Worm (Caenorhabditis elegans) whole organism, mixed stage, embryonic: ENCODE results near the gene lido-8.

Source experiments
- M03D4.4 ChIP-seq: sonication (generic microtip); optimal IDR thresholded peaks from 2 replicates; lab custom pipeline; 2017; ENCODE audit warnings: mild to moderate bottlenecking, missing genetic modification characterization, missing compliant biosample characterization
- bed-3 ChIP-seq: fragments of 200-800 bp; sonication (Bioruptor generic); optimal IDR thresholded peaks from 3 replicates; lab custom pipeline; 2018; ENCODE audit warnings: mild to moderate bottlenecking, missing genetic modification characterization, moderate library complexity, missing compliant biosample characterization
- blmp-1 ChIP-seq: fragments of 150-350 bp; optimal IDR thresholded peaks from 2 replicates; lab custom pipeline; 2014; ENCODE audit warnings: missing biosample characterization, missing genetic modification characterization
- ceh-39 ChIP-seq: fragments of 150-350 bp; optimal IDR thresholded peaks from 2 replicates; lab custom pipeline; 2014; ENCODE audit warnings: missing biosample characterization, missing genetic modification characterization
- ceh-43 ChIP-seq: fragments of 200-800 bp; sonication (Bioruptor generic); optimal IDR thresholded peaks from 2 replicates; lab custom pipeline; 2018; ENCODE audit warnings: mild to moderate bottlenecking, missing genetic modification characterization, moderate library complexity, missing compliant biosample characterization
- ces-1 ChIP-seq: fragments of 150-350 bp; optimal IDR thresholded peaks from 2 replicates; lab custom pipeline; 2014; ENCODE audit warnings: missing biosample characterization, missing genetic modification reagents, missing genetic modification characterization
- cnd-1 ChIP-seq: fragments of 200-800 bp; sonication (Bioruptor generic); optimal IDR thresholded peaks from 2 replicates; lab custom pipeline; 2018; ENCODE audit warnings: mild to moderate bottlenecking, missing genetic modification characterization, missing compliant biosample characterization
- drap-1 ChIP-seq: fragments of 200-800 bp; sonication (Bioruptor generic); optimal IDR thresholded peaks from 3 replicates; lab custom pipeline; 2018; ENCODE audit warnings: mild to moderate bottlenecking, missing genetic modification characterization, missing compliant biosample characterization
- elt-1 ChIP-seq: sonication (generic microtip); optimal IDR thresholded peaks from 2 replicates; lab custom pipeline; 2017; ENCODE audit warnings: missing genetic modification characterization, mild to moderate bottlenecking, missing compliant biosample characterization, antibody characterized with exemption, moderate library complexity, borderline replicate concordance; ENCODE audit not compliant: insufficient read depth
- elt-3 ChIP-seq: fragments of 150-350 bp; optimal IDR thresholded peaks from 2 replicates; lab custom pipeline; 2014; ENCODE audit warnings: missing biosample characterization, missing genetic modification characterization
- flh-1 ChIP-seq: fragments of 200-800 bp; sonication (Bioruptor generic); optimal IDR thresholded peaks from 2 replicates; lab custom pipeline; 2018; ENCODE audit warnings: mild to moderate bottlenecking, missing genetic modification characterization, moderate library complexity, missing compliant biosample characterization
- ham-2 ChIP-seq: fragments of 200-800 bp; sonication (Bioruptor generic); optimal IDR thresholded peaks from 2 replicates; lab custom pipeline; 2018; ENCODE audit warnings: mild to moderate bottlenecking, missing genetic modification characterization, missing compliant biosample characterization
- hlh-1 ChIP-seq: fragments of 150-350 bp; optimal IDR thresholded peaks from 2 replicates; lab custom pipeline; 2014; ENCODE audit warnings: missing biosample characterization, missing genetic modification reagents, missing genetic modification characterization
- lin-13 ChIP-seq: fragments of 150-350 bp; optimal IDR thresholded peaks from 2 replicates; lab custom pipeline; 2014; ENCODE audit warnings: missing biosample characterization, missing genetic modification characterization
- lin-32 ChIP-seq: fragments of 200-800 bp; sonication (Bioruptor generic); optimal IDR thresholded peaks from 2 replicates; lab custom pipeline; 2018; ENCODE audit warnings: mild to moderate bottlenecking, missing genetic modification characterization, missing compliant biosample characterization
- lsy-2 ChIP-seq: fragments of 150-350 bp; optimal IDR thresholded peaks from 2 replicates; lab custom pipeline; 2014; ENCODE audit warnings: missing biosample characterization, missing genetic modification characterization
- mab-5 ChIP-seq: fragments of 150-350 bp; optimal IDR thresholded peaks from 2 replicates; lab custom pipeline; 2014; ENCODE audit warnings: missing biosample characterization, missing genetic modification characterization
- mep-1 ChIP-seq: fragments of 150-350 bp; optimal IDR thresholded peaks from 2 replicates; lab custom pipeline; 2017; ENCODE audit warnings: missing biosample characterization, missing genetic modification reagents, missing genetic modification characterization, inconsistent platforms
- mls-2 ChIP-seq: sonication (generic microtip); optimal IDR thresholded peaks from 2 replicates; lab custom pipeline; 2016; ENCODE audit warnings: mild to moderate bottlenecking, missing genetic modification characterization, moderate library complexity, missing compliant biosample characterization
- nhr-12 ChIP-seq: fragments of 150-350 bp; optimal IDR thresholded peaks from 2 replicates; lab custom pipeline; 2014; ENCODE audit warnings: missing biosample characterization, missing genetic modification characterization
- nhr-2 ChIP-seq: fragments of 150-350 bp; optimal IDR thresholded peaks from 2 replicates; lab custom pipeline; 2014; ENCODE audit warnings: missing biosample characterization, missing genetic modification characterization
- nhr-237 ChIP-seq: fragments of 150-350 bp; optimal IDR thresholded peaks from 2 replicates; lab custom pipeline; 2014; ENCODE audit warnings: missing biosample characterization, missing genetic modification characterization
- nhr-28 ChIP-seq: fragments of 150-350 bp; optimal IDR thresholded peaks from 2 replicates; lab custom pipeline; 2014; ENCODE audit warnings: missing biosample characterization, missing genetic modification characterization
- nhr-76 ChIP-seq: sonication (generic microtip); optimal IDR thresholded peaks from 2 replicates; lab custom pipeline; 2017; ENCODE audit warnings: missing biosample characterization, missing genetic modification characterization
- pha-4 ChIP-seq: fragments of 150-350 bp; optimal IDR thresholded peaks from 2 replicates; lab custom pipeline; 2018; ENCODE audit warnings: missing biosample characterization, missing genetic modification reagents, missing genetic modification characterization
- sem-2 ChIP-seq: fragments of 200-800 bp; sonication (Bioruptor generic); optimal IDR thresholded peaks from 2 replicates; lab custom pipeline; 2018; ENCODE audit warnings: mild to moderate bottlenecking, missing genetic modification characterization, missing compliant biosample characterization
- snpc-4 ChIP-seq: fragments of 150-350 bp; optimal IDR thresholded peaks from 2 replicates; lab custom pipeline; 2014; ENCODE audit warnings: missing biosample characterization, missing genetic modification characterization
- sptf-1 ChIP-seq: sonication (generic microtip); optimal IDR thresholded peaks from 2 replicates; lab custom pipeline; 2017; ENCODE audit warnings: mild to moderate bottlenecking, missing genetic modification characterization, moderate library complexity, missing compliant biosample characterization
- tbx-8 ChIP-seq: fragments of 200-800 bp; sonication (Bioruptor generic); optimal IDR thresholded peaks from 2 replicates; lab custom pipeline; 2018; ENCODE audit warnings: mild to moderate bottlenecking, missing genetic modification characterization, moderate library complexity, missing compliant biosample characterization
- unc-120 ChIP-seq: sonication (generic microtip); optimal IDR thresholded peaks from 2 replicates; lab custom pipeline; 2017; ENCODE audit warnings: missing genetic modification characterization, missing compliant biosample characterization; ENCODE audit not compliant: poor library complexity, severe bottlenecking
- unc-39 ChIP-seq: fragments of 150-350 bp; optimal IDR thresholded peaks from 2 replicates; lab custom pipeline; 2014; ENCODE audit warnings: missing biosample characterization, missing genetic modification characterization
- unc-62 ChIP-seq: fragments of 150-350 bp; optimal IDR thresholded peaks from 2 replicates; lab custom pipeline; 2014; ENCODE audit warnings: missing biosample characterization, missing genetic modification reagents, missing genetic modification characterization
- zip-8 ChIP-seq: fragments of 150-350 bp; optimal IDR thresholded peaks from 2 replicates; lab custom pipeline; 2014; ENCODE audit warnings: missing biosample characterization, missing genetic modification characterization
- ztf-11 ChIP-seq: fragments of 150-350 bp; optimal IDR thresholded peaks from 2 replicates; lab custom pipeline; 2014; ENCODE audit warnings: missing biosample characterization, missing genetic modification characterization

lido-8 gene

DNA sequence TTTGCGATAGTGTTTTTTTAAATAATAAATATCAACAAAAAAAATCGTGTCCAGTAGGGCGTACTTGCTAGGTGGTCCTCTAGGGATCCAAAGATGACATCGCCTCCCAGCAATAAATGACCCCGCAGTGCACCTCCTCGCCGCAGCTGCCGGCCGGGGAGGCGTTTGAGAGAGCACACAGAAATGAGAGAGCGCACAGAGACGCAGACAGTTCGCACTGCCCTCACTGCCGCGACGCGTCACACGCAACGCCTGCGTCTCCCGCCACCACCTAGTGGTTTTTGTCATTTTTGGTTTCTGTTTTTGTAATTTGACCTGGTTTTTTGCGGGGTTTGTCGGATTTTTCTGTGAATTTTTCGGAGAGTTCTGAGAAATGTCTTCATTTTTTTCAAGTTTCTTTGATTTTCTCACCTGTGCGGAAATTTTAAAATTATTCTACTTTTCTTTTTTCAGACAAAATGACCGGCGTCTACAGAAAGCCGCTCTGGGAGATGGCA lies 8.9 kb upstream of the lido-8 start, which contains the start of gene lido-7:
lido-7 (plus strand) TSS at position 447 of the 497 bp plus-strand sequence.
- TF ChIP-seq lsy-2 (tag; lab: Kevin White, UChicago) (peak; percentile 25), mab-5 (no peak), hlh-1 (tag; lab: Kevin White, UChicago) (peak; percentile 8), pha-4 (tag; lab: Kevin White, UChicago) (peak; percentile 12), unc-120 (tag; lab: Kevin White, UChicago) (peak; percentile 37), sptf-1 (tag; lab: Kevin White, UChicago) (peak; percentile 40), lin-13 (tag; lab: Kevin White, UChicago) (peak; percentile 5), ham-2 (GFP tag; lab: Kevin White, UChicago) (no peak), nhr-28 (tag; lab: Kevin White, UChicago) (no peak), lin-32 (GFP tag; lab: Kevin White, UChicago) (peak; percentile 21), nhr-2 (tag; lab: Kevin White, UChicago) (peak; percentile 30), M03D4.4 (tag; lab: Kevin White, UChicago) (peak; percentile 3), elt-3 (tag; lab: Kevin White, UChicago) (no peak)

DNA sequence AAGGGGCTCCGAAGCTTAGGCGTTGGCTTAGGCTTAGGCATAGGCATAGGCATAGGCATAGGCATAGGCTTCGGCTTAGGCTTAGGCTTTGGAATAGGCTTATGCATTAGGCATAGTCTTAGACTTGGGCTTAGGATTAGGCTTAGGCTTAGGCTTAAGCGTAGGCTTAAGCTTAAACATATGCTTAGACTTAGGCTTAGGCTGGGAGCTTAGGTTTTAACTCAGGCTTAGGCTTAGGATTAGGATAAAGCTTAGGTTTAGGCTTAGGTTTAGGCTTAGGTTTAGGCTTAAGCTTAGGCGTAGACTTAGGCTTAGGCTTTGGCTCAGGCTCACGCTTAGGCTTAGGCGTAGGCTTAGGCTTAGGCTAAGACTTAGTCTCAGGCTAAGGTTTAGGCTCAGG lies 6.7 kb upstream of the lido-8 start:
- no peak for TF ChIP-seq ztf-11 (tag; lab: Kevin White, UChicago)
- peak; percentile 52 for TF ChIP-seq ham-2 (GFP tag; lab: Kevin White, UChicago)

ce11 chrII:2991555-2992083 lies 5.2 kb upstream of the lido-8 start, which contains the start of gene K08A2.2:
K08A2.2 (plus strand) TSS chrII:2991605.
- TF ChIP-seq bed-3 (GFP tag; lab: Kevin White, UChicago): no peak
- TF ChIP-seq, all 35 proteins: peak for 0

ce11 chrII:2992300-2992699 lies 4.5 kb upstream of the lido-8 start:
- TF ChIP-seq unc-62 (GFP tag; lab: Kevin White, UChicago): no peak
- TF ChIP-seq nhr-237 (tag; lab: Kevin White, UChicago): no peak
- TF ChIP-seq zip-8 (tag; lab: Kevin White, UChicago): no peak
- TF ChIP-seq mep-1: no peak
- TF ChIP-seq mls-2 (tag; lab: Kevin White, UChicago): no peak
- no peak for TF ChIP-seq elt-3 (tag; lab: Kevin White, UChicago)
- TF ChIP-seq elt-1 (tag; lab: Kevin White, UChicago): no peak
- TF ChIP-seq nhr-12 (tag; lab: Kevin White, UChicago): no peak
- no peak for TF ChIP-seq unc-120 (tag; lab: Kevin White, UChicago)
- no peak for TF ChIP-seq ceh-39 (tag; lab: Kevin White, UChicago)
- TF ChIP-seq nhr-2 (tag; lab: Kevin White, UChicago): no peak
- TF ChIP-seq lin-32 (GFP tag; lab: Kevin White, UChicago): no peak
- no peak for TF ChIP-seq pha-4 (tag; lab: Kevin White, UChicago)
- TF ChIP-seq drap-1: no peak

ce11 chrII:2994590-2995392 lies 2.0 kb upstream of the lido-8 start:
- TF ChIP-seq M03D4.4 (tag; lab: Kevin White, UChicago) (no peak), mls-2 (tag; lab: Kevin White, UChicago) (no peak), tbx-8 (no peak), flh-1 (GFP tag; lab: Kevin White, UChicago) (no peak), drap-1 (no peak), lsy-2 (tag; lab: Kevin White, UChicago) (no peak), hlh-1 (tag; lab: Kevin White, UChicago) (peak; percentile 99), nhr-237 (tag; lab: Kevin White, UChicago) (no peak), nhr-2 (tag; lab: Kevin White, UChicago) (peak; percentile 62), blmp-1 (tag; lab: Kevin White, UChicago) (no peak), nhr-28 (tag; lab: Kevin White, UChicago) (no peak), sptf-1 (tag; lab: Kevin White, UChicago) (no peak), mab-5 (peak; percentile 98), snpc-4 (tag; lab: Kevin White, UChicago) (no peak), unc-62 (GFP tag; lab: Kevin White, UChicago) (peak; percentile 94), ceh-43 (no peak), mep-1 (no peak), ztf-11 (tag; lab: Kevin White, UChicago) (no peak), elt-3 (tag; lab: Kevin White, UChicago) (no peak), ham-2 (GFP tag; lab: Kevin White, UChicago) (no peak), elt-1 (tag; lab: Kevin White, UChicago) (no peak), bed-3 (GFP tag; lab: Kevin White, UChicago) (no peak), lin-13 (tag; lab: Kevin White, UChicago) (no peak), unc-120 (tag; lab: Kevin White, UChicago) (peak; percentile 19), lin-32 (GFP tag; lab: Kevin White, UChicago) (peak; percentile 23), ces-1 (GFP tag; lab: Kevin White, UChicago) (peak; percentile 23), unc-39 (peak; percentile 42), cnd-1 (tag; lab: Kevin White, UChicago) (peak; percentile 68), nhr-76 (tag; lab: Kevin White, UChicago) (no peak), sem-2 (no peak), ceh-39 (tag; lab: Kevin White, UChicago) (peak; percentile 2), nhr-12 (tag; lab: Kevin White, UChicago) (no peak), zip-8 (tag; lab: Kevin White, UChicago) (no peak)
